Fruit fly (Drosophila melanogaster) whole organism, adult: ENCODE measurements around the gene pod1.
A peak's percentile ranks its signal among the peaks of the same experiment; 100 is the strongest.

Experiments
- CG11617 ChIP-seq: fragments of 200-800 bp; sonication (Bioruptor generic); optimal IDR thresholded peaks from 2 replicates; lab custom pipeline; 2017; ENCODE audit warnings: mild to moderate bottlenecking, missing biosample characterization, missing genetic modification reagents, missing genetic modification characterization
- CG12768 ChIP-seq: fragments of 200-800 bp; sonication (Bioruptor generic); optimal IDR thresholded peaks from 2 replicates; lab custom pipeline; 2017; ENCODE audit warnings: missing biosample characterization, missing genetic modification characterization, mild to moderate bottlenecking, moderate library complexity, missing genetic modification reagents
- CG14711 ChIP-seq: fragments of 200-800 bp; sonication (Bioruptor generic); optimal IDR thresholded peaks from 2 replicates; lab custom pipeline; 2018; ENCODE audit warnings: missing biosample characterization, mild to moderate bottlenecking, missing genetic modification characterization, moderate library complexity
- CG1620 ChIP-seq: fragments of 200-800 bp; sonication (Bioruptor generic); optimal IDR thresholded peaks from 2 replicates; lab custom pipeline; 2016; ENCODE audit warnings: missing biosample characterization, missing genetic modification characterization
- CG33017 ChIP-seq: fragments of 200-800 bp; sonication (Bioruptor generic); optimal IDR thresholded peaks from 2 replicates; lab custom pipeline; 2018; ENCODE audit warnings: missing biosample characterization, mild to moderate bottlenecking, missing genetic modification characterization, moderate library complexity
- CG5204 ChIP-seq: fragments of 200-800 bp; sonication (Bioruptor generic); optimal IDR thresholded peaks from 2 replicates; lab custom pipeline; 2016; ENCODE audit warnings: missing biosample characterization, missing genetic modification characterization
- CG7045 ChIP-seq: fragments of 200-800 bp; sonication (Bioruptor generic); optimal IDR thresholded peaks from 2 replicates; lab custom pipeline; 2017; ENCODE audit warnings: missing biosample characterization, mild to moderate bottlenecking, missing genetic modification characterization
- CG7101 ChIP-seq: fragments of 200-800 bp; sonication (Bioruptor generic); optimal IDR thresholded peaks from 2 replicates; lab custom pipeline; 2018; ENCODE audit warnings: missing biosample characterization, mild to moderate bottlenecking, missing genetic modification characterization, moderate library complexity
- Clk ChIP-seq: fragments of 200-800 bp; sonication (Bioruptor generic); optimal IDR thresholded peaks from 2 replicates; lab custom pipeline; 2017; ENCODE audit warnings: missing biosample characterization, missing genetic modification characterization
- Crg-1 ChIP-seq: fragments of 200-800 bp; sonication (Bioruptor generic); optimal IDR thresholded peaks from 2 replicates; lab custom pipeline; 2016; ENCODE audit warnings: missing biosample characterization, missing genetic modification characterization
- Hr96 ChIP-seq: fragments of 200-800 bp; sonication (Bioruptor generic); optimal IDR thresholded peaks from 2 replicates; lab custom pipeline; 2016; ENCODE audit warnings: missing biosample characterization, missing genetic modification characterization
- Mnt ChIP-seq: fragments of 200-800 bp; sonication (Bioruptor generic); optimal IDR thresholded peaks from 2 replicates; lab custom pipeline; 2016; ENCODE audit warnings: missing biosample characterization, mild to moderate bottlenecking, missing genetic modification characterization
- bab1 ChIP-seq: fragments of 200-800 bp; sonication (Bioruptor generic); optimal IDR thresholded peaks from 3 replicates; lab custom pipeline; 2019; ENCODE audit warnings: missing biosample characterization, mild to moderate bottlenecking, missing genetic modification characterization, moderate library complexity
- cic ChIP-seq: fragments of 200-800 bp; sonication (Bioruptor generic); optimal IDR thresholded peaks from 2 replicates; lab custom pipeline; 2017; ENCODE audit warnings: missing biosample characterization, mild to moderate bottlenecking, missing genetic modification characterization, moderate library complexity
- cnc ChIP-seq, 2 experiments: fragments of >200 bp; optimal IDR thresholded peaks; 2 replicates each; lab custom pipeline; 2017
- kay ChIP-seq: fragments of 200-800 bp; sonication (Bioruptor generic); peaks from one replicate; lab custom pipeline; 2016; ENCODE audit warnings: missing biosample characterization, missing genetic modification characterization, borderline replicate concordance
- ovo ChIP-seq: fragments of 200-800 bp; sonication (Bioruptor generic); optimal IDR thresholded peaks from 2 replicates; lab custom pipeline; 2016; ENCODE audit warnings: missing biosample characterization, missing genetic modification characterization
- pad ChIP-seq: fragments of 200-800 bp; sonication (Bioruptor generic); optimal IDR thresholded peaks from 3 replicates; lab custom pipeline; 2017; ENCODE audit warnings: missing biosample characterization, missing genetic modification characterization, mild to moderate bottlenecking, moderate library complexity, missing genetic modification reagents
- tj ChIP-seq: fragments of 200-800 bp; sonication (Bioruptor generic); optimal IDR thresholded peaks from 3 replicates; lab custom pipeline; 2017; ENCODE audit warnings: missing biosample characterization, mild to moderate bottlenecking, missing genetic modification characterization, moderate library complexity
- toe ChIP-seq: fragments of 200-800 bp; sonication (Bioruptor generic); optimal IDR thresholded peaks from 2 replicates; lab custom pipeline; 2016; ENCODE audit warnings: missing biosample characterization, missing genetic modification characterization

Gene pod1

DNA sequence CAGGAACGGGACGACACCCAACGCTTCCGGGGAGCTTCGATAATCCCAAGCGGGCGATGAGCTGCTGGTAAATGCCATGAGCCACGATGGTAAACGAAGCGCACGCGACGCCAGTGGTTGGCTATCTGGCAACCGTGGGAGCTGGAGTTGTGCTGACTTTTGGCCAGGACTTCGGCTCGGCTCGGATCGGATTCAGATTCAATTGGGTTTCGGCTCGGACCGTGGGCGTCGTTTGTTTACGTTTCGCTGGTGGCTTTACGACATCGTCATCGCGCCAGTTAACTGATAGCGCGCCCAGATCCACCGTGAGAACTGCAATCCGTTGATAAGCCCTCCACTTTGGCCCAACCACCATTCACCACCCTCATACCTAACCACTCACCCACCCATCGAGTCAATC lies 29.1 kb downstream of the pod1 start, which contains the start of gene mAChR-C:
mAChR-C (minus strand) TSS at position 101 of the 400 bp plus-strand sequence.
- TF ChIP-seq CG7045 (GFP tag; lab: Kevin White, UChicago) = no peak

DNA sequence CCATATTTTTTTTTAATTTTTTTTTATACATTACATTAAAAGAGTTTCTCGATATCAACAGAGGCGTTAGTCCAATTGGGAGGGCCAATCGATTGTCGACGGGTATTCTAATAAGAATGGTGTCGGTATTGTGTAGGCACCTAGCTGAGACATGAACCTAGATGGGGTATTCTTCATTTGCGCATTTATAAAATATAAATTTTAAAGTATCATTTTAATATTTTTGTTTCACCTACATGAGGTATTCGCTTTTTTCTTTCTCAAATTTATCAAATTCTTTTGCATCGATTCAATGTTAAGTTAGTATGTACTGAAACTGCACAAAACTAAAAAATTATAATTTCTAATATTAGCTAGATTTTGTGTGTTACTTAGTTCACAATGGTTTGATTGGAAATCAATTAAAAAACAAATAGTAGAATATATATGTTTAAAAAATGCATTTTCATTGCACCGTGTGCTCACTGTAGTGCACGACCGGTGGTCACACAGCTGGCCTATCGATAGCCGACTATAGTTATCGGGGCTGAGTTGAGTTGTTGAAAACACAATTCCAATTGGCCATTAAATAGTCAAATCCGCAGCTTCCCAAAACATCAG lies 40.5 kb downstream of the pod1 start, which contains the start of the genes CG14435 and Tmf:
CG14435 (minus strand) TSS at position 81 of the 600 bp plus-strand sequence.
Tmf (plus strand) TSS at position 501 of the 600 bp plus-strand sequence.
- TF ChIP-seq Crg-1 (GFP tag; lab: Kevin White, UChicago) (peak; percentile 54), cnc (optimal IDR thresholded peaks at IDR 0.05; lab: Kevin White, UChicago) (no peak), CG7045 (GFP tag; lab: Kevin White, UChicago) (peak; percentile 73), cic (GFP tag; lab: Kevin White, UChicago) (no peak), tj (peak; percentile 64), CG33017 (tag; lab: Kevin White, UChicago) (peak; percentile 57), toe (peak; percentile 76), CG1620 (peak; percentile 71), Hr96 (GFP tag; lab: Kevin White, UChicago) (no peak), ovo (GFP tag; lab: Kevin White, UChicago) (peak; percentile 65), CG11617 (peak; percentile 85), Clk (GFP tag; lab: Kevin White, UChicago) (peak; percentile 35), CG5204 (GFP tag; lab: Kevin White, UChicago) (peak; percentile 12), CG14711 (tag; lab: Kevin White, UChicago) (peak; percentile 77), pad (GFP tag; lab: Kevin White, UChicago) (peak; percentile 74), bab1 (GFP tag; lab: Kevin White, UChicago) (peak; percentile 91), CG12768 (peak; percentile 70), CG7101 (tag; lab: Kevin White, UChicago) (peak; percentile 87), kay (no peak), Mnt (peak; percentile 55)

dm6 chrX:6849178-6849956 lies 45.9 kb downstream of the pod1 start, which contains the start of the genes Cht11 and CG4558:
Gene Cht11 (minus strand): TSS chrX:6849517.
Gene CG4558 (plus strand): TSS chrX:6849770.
- peak; percentile 93 for TF ChIP-seq pad (GFP tag; lab: Kevin White, UChicago)
- peak; percentile 76 for TF ChIP-seq CG33017 (tag; lab: Kevin White, UChicago)
- peak; percentile 83 for TF ChIP-seq tj
- peak; percentile 80 for TF ChIP-seq toe
- peak; percentile 79 for TF ChIP-seq CG5204 (GFP tag; lab: Kevin White, UChicago)
- peak; percentile 92 for TF ChIP-seq CG7101 (tag; lab: Kevin White, UChicago)
- TF ChIP-seq Mnt = peak; percentile 84
- peak; percentile 89 for TF ChIP-seq CG1620
- peak; percentile 93 for TF ChIP-seq bab1 (GFP tag; lab: Kevin White, UChicago)
- peak; percentile 66 for TF ChIP-seq cic (GFP tag; lab: Kevin White, UChicago)
- peak; percentile 64 for TF ChIP-seq CG7045 (GFP tag; lab: Kevin White, UChicago)
- TF ChIP-seq cnc (optimal IDR thresholded peaks at IDR 0.05; lab: Kevin White, UChicago) = no peak
- TF ChIP-seq ovo (GFP tag; lab: Kevin White, UChicago) = peak; percentile 75
- peak; percentile 79 for TF ChIP-seq Hr96 (GFP tag; lab: Kevin White, UChicago)
- TF ChIP-seq CG11617 = peak; percentile 93
- no peak for TF ChIP-seq kay
- peak; percentile 86 for TF ChIP-seq CG14711 (tag; lab: Kevin White, UChicago)
- peak; percentile 79 for TF ChIP-seq Crg-1 (GFP tag; lab: Kevin White, UChicago)
- TF ChIP-seq CG12768 = peak; percentile 88
- peak; percentile 45 for TF ChIP-seq Clk (GFP tag; lab: Kevin White, UChicago)

DNA sequence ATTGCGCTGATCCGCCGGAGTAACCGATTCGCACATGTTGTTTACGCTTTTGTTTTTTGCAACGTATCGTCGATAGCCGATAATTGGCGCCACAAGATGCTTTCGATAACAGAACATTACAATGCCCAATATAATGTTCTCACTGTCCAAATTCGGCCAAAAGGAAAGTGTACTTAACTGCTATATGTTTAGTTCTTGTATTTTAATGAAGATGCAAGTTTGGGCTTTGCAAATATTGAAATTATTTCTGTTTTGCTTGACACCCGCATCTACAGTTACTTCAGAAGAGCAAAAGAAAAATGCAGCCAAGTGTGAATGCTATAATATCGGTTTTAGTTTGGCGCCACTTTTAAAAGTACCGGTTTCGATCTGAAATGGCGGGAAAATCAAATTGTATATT lies 49.1 kb downstream of the pod1 start:
- peak; percentile 94 for TF ChIP-seq CG7101 (tag; lab: Kevin White, UChicago)
- TF ChIP-seq CG12768 = peak; percentile 83
- TF ChIP-seq CG33017 (tag; lab: Kevin White, UChicago) = peak; percentile 81
- peak; percentile 96 for TF ChIP-seq bab1 (GFP tag; lab: Kevin White, UChicago)
- TF ChIP-seq ovo (GFP tag; lab: Kevin White, UChicago) = peak; percentile 87
- TF ChIP-seq CG7045 (GFP tag; lab: Kevin White, UChicago) = peak; percentile 85
- TF ChIP-seq Mnt = peak; percentile 91
- TF ChIP-seq CG14711 (tag; lab: Kevin White, UChicago) = peak; percentile 88
- peak; percentile 76 for TF ChIP-seq Clk (GFP tag; lab: Kevin White, UChicago)
- TF ChIP-seq Crg-1 (GFP tag; lab: Kevin White, UChicago) = peak; percentile 89
- TF ChIP-seq pad (GFP tag; lab: Kevin White, UChicago) = peak; percentile 84
- TF ChIP-seq CG11617 = peak; percentile 88
- TF ChIP-seq CG1620 = peak; percentile 93
- TF ChIP-seq CG5204 (GFP tag; lab: Kevin White, UChicago) = peak; percentile 83
- TF ChIP-seq tj = peak; percentile 75
- TF ChIP-seq cnc (optimal IDR thresholded peaks at IDR 0.05; lab: Kevin White, UChicago) = no peak
- TF ChIP-seq cic (GFP tag; lab: Kevin White, UChicago) = peak; percentile 56
- TF ChIP-seq toe = peak; percentile 89
- TF ChIP-seq Hr96 (GFP tag; lab: Kevin White, UChicago) = peak; percentile 97
- TF ChIP-seq kay = no peak

- TF ChIP-seq Hr96 (GFP tag; lab: Kevin White, UChicago) (no peak), tj (peak; percentile 69), CG12768 (peak; percentile 52), CG5204 (GFP tag; lab: Kevin White, UChicago) (no peak), CG7101 (tag; lab: Kevin White, UChicago) (no peak), pad (GFP tag; lab: Kevin White, UChicago) (peak; percentile 72), cnc (optimal IDR thresholded peaks at IDR 0.05; lab: Kevin White, UChicago) (no peak), Mnt (no peak), Crg-1 (GFP tag; lab: Kevin White, UChicago) (peak; percentile 8), CG14711 (tag; lab: Kevin White, UChicago) (no peak), ovo (GFP tag; lab: Kevin White, UChicago) (no peak), CG1620 (no peak), cic (GFP tag; lab: Kevin White, UChicago) (peak; percentile 1)
Observed at dm6 chrX:6853384-6853783, 49.9 kb downstream of the pod1 start.
